Worm (Caenorhabditis elegans) whole organism, mixed stage, embryonic: ENCODE measurements around the gene faah-4.

Experiments
- M03D4.4 ChIP-seq: sonication (generic microtip); optimal IDR thresholded peaks from 2 replicates; lab custom pipeline; 2017; ENCODE audit warnings: mild to moderate bottlenecking, missing genetic modification characterization, missing compliant biosample characterization
- blmp-1 ChIP-seq: fragments of 150-350 bp; optimal IDR thresholded peaks from 2 replicates; lab custom pipeline; 2014; ENCODE audit warnings: missing biosample characterization, missing genetic modification characterization
- ceh-39 ChIP-seq: fragments of 150-350 bp; optimal IDR thresholded peaks from 2 replicates; lab custom pipeline; 2014; ENCODE audit warnings: missing biosample characterization, missing genetic modification characterization
- ceh-83 ChIP-seq: fragments of 200-800 bp; sonication (Bioruptor generic); optimal IDR thresholded peaks from 2 replicates; lab custom pipeline; 2018; ENCODE audit warnings: mild to moderate bottlenecking, missing genetic modification characterization, missing compliant biosample characterization
- ces-1 ChIP-seq: fragments of 150-350 bp; optimal IDR thresholded peaks from 2 replicates; lab custom pipeline; 2014; ENCODE audit warnings: missing biosample characterization, missing genetic modification reagents, missing genetic modification characterization
- cnd-1 ChIP-seq: fragments of 200-800 bp; sonication (Bioruptor generic); optimal IDR thresholded peaks from 2 replicates; lab custom pipeline; 2018; ENCODE audit warnings: mild to moderate bottlenecking, missing genetic modification characterization, missing compliant biosample characterization
- elt-1 ChIP-seq: sonication (generic microtip); optimal IDR thresholded peaks from 2 replicates; lab custom pipeline; 2017; ENCODE audit warnings: missing genetic modification characterization, mild to moderate bottlenecking, missing compliant biosample characterization, antibody characterized with exemption, moderate library complexity, borderline replicate concordance; ENCODE audit not compliant: insufficient read depth
- elt-3 ChIP-seq: fragments of 150-350 bp; optimal IDR thresholded peaks from 2 replicates; lab custom pipeline; 2014; ENCODE audit warnings: missing biosample characterization, missing genetic modification characterization
- flh-1 ChIP-seq: fragments of 200-800 bp; sonication (Bioruptor generic); optimal IDR thresholded peaks from 2 replicates; lab custom pipeline; 2018; ENCODE audit warnings: mild to moderate bottlenecking, missing genetic modification characterization, moderate library complexity, missing compliant biosample characterization
- ham-2 ChIP-seq: fragments of 200-800 bp; sonication (Bioruptor generic); optimal IDR thresholded peaks from 2 replicates; lab custom pipeline; 2018; ENCODE audit warnings: mild to moderate bottlenecking, missing genetic modification characterization, missing compliant biosample characterization
- hlh-1 ChIP-seq: fragments of 150-350 bp; optimal IDR thresholded peaks from 2 replicates; lab custom pipeline; 2014; ENCODE audit warnings: missing biosample characterization, missing genetic modification reagents, missing genetic modification characterization
- lin-13 ChIP-seq: fragments of 150-350 bp; optimal IDR thresholded peaks from 2 replicates; lab custom pipeline; 2014; ENCODE audit warnings: missing biosample characterization, missing genetic modification characterization
- lin-32 ChIP-seq: fragments of 200-800 bp; sonication (Bioruptor generic); optimal IDR thresholded peaks from 2 replicates; lab custom pipeline; 2018; ENCODE audit warnings: mild to moderate bottlenecking, missing genetic modification characterization, missing compliant biosample characterization
- lsy-2 ChIP-seq: fragments of 150-350 bp; optimal IDR thresholded peaks from 2 replicates; lab custom pipeline; 2014; ENCODE audit warnings: missing biosample characterization, missing genetic modification characterization
- mab-5 ChIP-seq: fragments of 150-350 bp; optimal IDR thresholded peaks from 2 replicates; lab custom pipeline; 2014; ENCODE audit warnings: missing biosample characterization, missing genetic modification characterization
- mep-1 ChIP-seq: fragments of 150-350 bp; optimal IDR thresholded peaks from 2 replicates; lab custom pipeline; 2017; ENCODE audit warnings: missing biosample characterization, missing genetic modification reagents, missing genetic modification characterization, inconsistent platforms
- mls-2 ChIP-seq: sonication (generic microtip); optimal IDR thresholded peaks from 2 replicates; lab custom pipeline; 2016; ENCODE audit warnings: mild to moderate bottlenecking, missing genetic modification characterization, moderate library complexity, missing compliant biosample characterization
- nhr-2 ChIP-seq: fragments of 150-350 bp; optimal IDR thresholded peaks from 2 replicates; lab custom pipeline; 2014; ENCODE audit warnings: missing biosample characterization, missing genetic modification characterization
- nhr-237 ChIP-seq: fragments of 150-350 bp; optimal IDR thresholded peaks from 2 replicates; lab custom pipeline; 2014; ENCODE audit warnings: missing biosample characterization, missing genetic modification characterization
- nhr-28 ChIP-seq: fragments of 150-350 bp; optimal IDR thresholded peaks from 2 replicates; lab custom pipeline; 2014; ENCODE audit warnings: missing biosample characterization, missing genetic modification characterization
- nhr-76 ChIP-seq: sonication (generic microtip); optimal IDR thresholded peaks from 2 replicates; lab custom pipeline; 2017; ENCODE audit warnings: missing biosample characterization, missing genetic modification characterization
- pha-4 ChIP-seq: fragments of 150-350 bp; optimal IDR thresholded peaks from 2 replicates; lab custom pipeline; 2018; ENCODE audit warnings: missing biosample characterization, missing genetic modification reagents, missing genetic modification characterization
- sem-2 ChIP-seq: fragments of 200-800 bp; sonication (Bioruptor generic); optimal IDR thresholded peaks from 2 replicates; lab custom pipeline; 2018; ENCODE audit warnings: mild to moderate bottlenecking, missing genetic modification characterization, missing compliant biosample characterization
- sptf-1 ChIP-seq: sonication (generic microtip); optimal IDR thresholded peaks from 2 replicates; lab custom pipeline; 2017; ENCODE audit warnings: mild to moderate bottlenecking, missing genetic modification characterization, moderate library complexity, missing compliant biosample characterization
- tbx-8 ChIP-seq: fragments of 200-800 bp; sonication (Bioruptor generic); optimal IDR thresholded peaks from 2 replicates; lab custom pipeline; 2018; ENCODE audit warnings: mild to moderate bottlenecking, missing genetic modification characterization, moderate library complexity, missing compliant biosample characterization
- unc-120 ChIP-seq: sonication (generic microtip); optimal IDR thresholded peaks from 2 replicates; lab custom pipeline; 2017; ENCODE audit warnings: missing genetic modification characterization, missing compliant biosample characterization; ENCODE audit not compliant: poor library complexity, severe bottlenecking
- unc-62 ChIP-seq: fragments of 150-350 bp; optimal IDR thresholded peaks from 2 replicates; lab custom pipeline; 2014; ENCODE audit warnings: missing biosample characterization, missing genetic modification reagents, missing genetic modification characterization
- ztf-11 ChIP-seq: fragments of 150-350 bp; optimal IDR thresholded peaks from 2 replicates; lab custom pipeline; 2014; ENCODE audit warnings: missing biosample characterization, missing genetic modification characterization

Gene faah-4

DNA sequence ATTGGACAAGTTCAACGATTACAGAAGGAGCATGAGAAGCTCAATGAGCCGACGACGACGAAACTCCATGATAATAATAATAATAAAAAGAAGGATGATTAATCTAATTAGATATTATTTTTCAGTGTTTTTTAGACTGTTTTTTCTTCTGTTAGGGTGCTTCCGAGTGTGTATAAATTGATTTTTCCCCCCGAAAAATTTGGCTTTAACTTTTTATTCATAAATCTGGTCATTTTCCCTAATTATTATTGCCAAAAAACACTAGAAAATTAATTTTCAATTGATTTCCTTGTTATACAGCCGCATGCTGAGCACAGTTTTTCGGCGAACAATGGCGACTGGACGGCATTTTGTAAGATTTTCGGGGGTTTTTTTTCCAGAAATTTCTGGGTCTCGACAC lies 13.9 kb upstream of the faah-4 start, which contains the start of gene nft-1:
Gene nft-1, plus strand, starts transcription at position 301 of the 400 bp plus-strand sequence.
- TF ChIP-seq ham-2 (GFP tag; lab: Kevin White, UChicago) = no peak
- TF ChIP-seq lsy-2 = no peak
- TF ChIP-seq pha-4 (tag; lab: Kevin White, UChicago) = no peak
- TF ChIP-seq sptf-1 (tag; lab: Kevin White, UChicago) = no peak
- no peak for TF ChIP-seq mab-5
- no peak for TF ChIP-seq unc-120 (tag; lab: Kevin White, UChicago)
- no peak for TF ChIP-seq flh-1 (GFP tag; lab: Kevin White, UChicago)
- TF ChIP-seq mep-1 (tag; lab: Kevin White, UChicago) = no peak
- TF ChIP-seq lin-13 (tag; lab: Kevin White, UChicago) = no peak

DNA sequence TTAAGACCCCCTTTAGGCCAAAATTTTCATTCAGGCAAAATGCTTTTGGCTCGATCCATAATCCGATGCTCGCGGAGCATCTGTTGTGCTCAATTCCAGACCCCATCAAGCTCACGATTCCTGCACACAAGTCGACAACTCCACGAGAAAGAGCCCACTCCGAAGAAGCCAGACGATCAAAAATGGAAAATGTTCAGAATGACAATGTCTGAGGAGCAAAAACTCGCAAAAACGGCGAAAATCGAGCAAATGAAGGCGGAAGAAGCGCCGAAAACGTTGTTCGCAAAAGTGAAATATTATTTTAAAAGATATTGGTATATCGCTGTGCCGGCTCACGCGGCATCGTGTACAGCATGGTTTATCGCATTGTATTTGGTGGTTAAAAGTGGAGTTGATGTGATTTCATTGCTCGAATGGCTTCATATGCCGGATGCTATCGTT lies 12.0 kb upstream of the faah-4 start, which contains the start of gene Y56A3A.22:
Gene Y56A3A.22, plus strand, starts transcription at position 35 of the 441 bp plus-strand sequence.
- TF ChIP-seq elt-1 (tag; lab: Kevin White, UChicago) (no peak), lsy-2 (no peak), mep-1 (tag; lab: Kevin White, UChicago) (no peak), cnd-1 (tag; lab: Kevin White, UChicago) (no peak), mab-5 (no peak), ces-1 (no peak), blmp-1 (tag; lab: Kevin White, UChicago) (no peak), unc-62 (GFP tag; lab: Kevin White, UChicago) (no peak), elt-3 (no peak), mls-2 (tag; lab: Kevin White, UChicago) (no peak), nhr-237 (tag; lab: Kevin White, UChicago) (no peak), ztf-11 (tag; lab: Kevin White, UChicago) (no peak), ceh-39 (no peak), tbx-8 (GFP tag; lab: Kevin White, UChicago) (no peak), unc-120 (tag; lab: Kevin White, UChicago) (no peak), nhr-2 (tag; lab: Kevin White, UChicago) (no peak), nhr-28 (no peak), flh-1 (GFP tag; lab: Kevin White, UChicago) (no peak)

DNA sequence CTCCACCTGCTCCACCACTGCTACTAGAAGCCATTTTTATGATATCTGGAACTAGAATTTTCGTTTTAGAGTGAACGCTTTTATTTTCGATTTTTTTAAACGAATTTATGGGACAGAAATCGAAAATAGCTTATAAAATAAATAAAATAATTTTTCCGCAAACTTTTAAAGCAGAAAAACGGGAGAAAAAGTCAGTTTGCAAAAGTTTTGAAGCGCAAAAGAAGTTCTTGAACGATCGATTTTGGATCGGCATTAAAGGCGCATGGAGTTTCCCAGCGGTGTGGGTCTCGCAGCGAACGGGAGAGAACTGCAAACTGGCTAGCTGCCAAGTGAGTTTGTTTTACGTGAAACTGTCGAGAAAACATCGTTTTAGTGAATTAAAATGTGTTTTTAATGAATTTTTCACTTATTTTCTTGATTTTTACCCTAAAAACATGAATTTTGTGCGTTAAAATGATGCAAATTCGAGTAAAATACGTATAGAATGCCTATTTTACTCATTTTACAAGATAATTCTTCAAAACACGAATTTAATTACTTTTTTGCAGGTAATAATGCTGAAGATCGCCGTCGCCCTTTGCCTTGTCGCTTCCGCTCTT lies 10.6 kb upstream of the faah-4 start, which contains the start of the genes ccf-1 and trap-4:
Gene ccf-1, minus strand, starts transcription at position 51 of the 599 bp plus-strand sequence.
Gene trap-4, plus strand, starts transcription at position 549 of the 599 bp plus-strand sequence.
- TF ChIP-seq sem-2 (GFP tag; lab: Kevin White, UChicago) (no peak), lin-32 (no peak), mep-1 (tag; lab: Kevin White, UChicago) (peak; percentile 36), cnd-1 (tag; lab: Kevin White, UChicago) (no peak), hlh-1 (tag; lab: Kevin White, UChicago) (peak; percentile 13), unc-120 (tag; lab: Kevin White, UChicago) (peak; percentile 36), blmp-1 (tag; lab: Kevin White, UChicago) (peak; percentile 30), ces-1 (peak; percentile 37), lin-13 (tag; lab: Kevin White, UChicago) (peak; percentile 33), elt-3 (no peak), ceh-39 (peak; percentile 27), ztf-11 (tag; lab: Kevin White, UChicago) (no peak), lsy-2 (peak; percentile 30), pha-4 (tag; lab: Kevin White, UChicago) (peak; percentile 29), nhr-76 (tag; lab: Kevin White, UChicago) (no peak)

DNA sequence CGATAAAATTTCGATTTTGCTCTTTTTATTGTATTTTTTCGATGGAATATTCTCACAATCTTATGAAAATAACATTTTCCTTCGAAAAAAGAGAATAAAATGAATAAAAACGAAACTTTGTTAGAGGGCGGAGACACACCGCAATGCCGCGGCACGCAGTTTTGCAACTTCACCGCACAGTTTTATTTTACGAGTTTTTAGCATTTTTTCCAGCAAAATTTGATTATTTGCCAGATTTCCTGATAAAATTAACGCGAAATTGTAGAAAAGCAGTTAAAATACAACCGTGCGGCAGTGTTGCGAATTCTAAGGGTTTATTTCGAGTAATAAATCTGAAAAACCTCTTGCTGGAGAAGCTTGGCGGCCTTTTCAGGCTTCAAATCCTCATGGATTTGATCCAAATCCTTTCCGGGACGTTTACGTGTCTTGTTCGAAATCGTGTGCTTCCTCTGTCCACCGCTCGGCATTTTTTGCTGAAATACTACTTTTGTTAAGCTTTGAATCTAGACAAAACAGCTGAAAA lies 8.6 kb upstream of the faah-4 start, which contains the start of gene znf-593:
Gene znf-593, minus strand, starts transcription at position 473 of the 523 bp plus-strand sequence.
- TF ChIP-seq lin-13 (tag; lab: Kevin White, UChicago) = peak; percentile 6
- no peak for TF ChIP-seq lsy-2
- peak; percentile 58 for TF ChIP-seq ceh-83
- TF ChIP-seq M03D4.4 (tag; lab: Kevin White, UChicago) = peak; percentile 7
- TF ChIP-seq elt-3 = no peak
- TF ChIP-seq cnd-1 (tag; lab: Kevin White, UChicago) = peak; percentile 29
- TF ChIP-seq unc-120 (tag; lab: Kevin White, UChicago) = peak; percentile 12
- peak; percentile 56 for TF ChIP-seq sptf-1 (tag; lab: Kevin White, UChicago)
- TF ChIP-seq, all 35 proteins: peak for 6

DNA sequence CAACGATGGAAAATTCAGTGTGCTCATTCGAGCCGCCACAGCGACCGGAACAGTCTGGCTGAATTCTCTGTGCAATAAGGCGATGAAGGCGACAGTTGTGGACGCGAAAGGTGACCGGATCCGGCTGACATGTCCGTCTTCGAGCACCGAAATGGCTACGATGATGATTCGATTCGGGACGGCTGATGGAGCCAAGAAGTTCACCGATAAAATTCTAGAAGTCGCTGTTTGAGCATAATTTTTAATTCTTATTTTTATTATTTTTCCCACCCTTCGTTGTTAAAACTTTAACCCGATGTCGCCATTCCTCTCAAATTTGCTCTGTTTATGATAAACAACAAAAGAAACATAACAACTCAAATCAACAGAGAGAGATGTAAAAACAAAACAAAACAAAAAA lies 7.8 kb upstream of the faah-4 start:
- no peak for TF ChIP-seq nhr-28
- TF ChIP-seq, all 35 proteins: peak for 0
